Fruit fly (Drosophila melanogaster): Measurements from ENCODE around the gene Hsp23.

Gene Hsp23

dm6 chr3L:9377198-9378035 lies 4.3 kb upstream of the Hsp23 start, which contains the start of gene Hsp26 (continued):
- TF ChIP-seq CG3726 (GFP tag; IDR thresholded peaks at IDR 0.05): 0 out of 3 replicates have a peak, but pooled peaks have one; percentile 47
- TF ChIP-seq kah (GFP tag; optimal IDR thresholded peaks at IDR 0.05): peak; percentile 63
- TF ChIP-seq CG8290 (GFP tag; optimal IDR thresholded peaks at IDR 0.05): peak; percentile 72
- TF ChIP-seq CG8290 (tag; optimal IDR thresholded peaks at IDR 0.05): peak in 1 of 2 experiments; percentile 24
- peak; percentile 12 for TF ChIP-seq CG15696 (tag; optimal IDR thresholded peaks at IDR 0.05)
- peak; percentile 86 for TF ChIP-seq Fer1 (GFP tag; optimal IDR thresholded peaks at IDR 0.05)
- TF ChIP-seq bab2 (GFP tag; optimal IDR thresholded peaks at IDR 0.05): peak; percentile 83
- TF ChIP-seq CHES-1-like (GFP tag; optimal IDR thresholded peaks at IDR 0.05): peak; percentile 81
- peak; percentile 83 for TF ChIP-seq ap (GFP tag; IDR thresholded peaks at IDR 0.05)
- peak; percentile 64 for TF ChIP-seq CG13123 (GFP tag; optimal IDR thresholded peaks at IDR 0.05)
- peak; percentile 84 for TF ChIP-seq crc (GFP tag; optimal IDR thresholded peaks at IDR 0.05)
- TF ChIP-seq CG30020 (tag; optimal IDR thresholded peaks at IDR 0.05): peak; percentile 46
- peak; percentile 56 for TF ChIP-seq CG10654 (GFP tag; optimal IDR thresholded peaks at IDR 0.05)
- peak; percentile 96 for TF ChIP-seq Drgx (GFP tag; IDR thresholded peaks at IDR 0.05)
- TF ChIP-seq Deaf1 (tag; optimal IDR thresholded peaks at IDR 0.05): peak; percentile 71
- peak; percentile 86 for TF ChIP-seq CG32767 (GFP tag; IDR thresholded peaks at IDR 0.05)
- TF ChIP-seq CG7372 (GFP tag; IDR thresholded peaks at IDR 0.05): 0 out of 2 replicates have a peak, but pooled peaks have one; percentile 35
- peak; percentile 77 for TF ChIP-seq CG12942 (GFP tag; optimal IDR thresholded peaks at IDR 0.05)
- no peak for TF ChIP-seq CG7271 (tag; optimal IDR thresholded peaks at IDR 0.05)
- peak; percentile 84 for TF ChIP-seq CG11504 (tag; optimal IDR thresholded peaks at IDR 0.05)
- peak; percentile 86 for TF ChIP-seq Antp (GFP tag; optimal IDR thresholded peaks at IDR 0.05)
- peak; percentile 77 for TF ChIP-seq CG13296 (GFP tag; optimal IDR thresholded peaks at IDR 0.05)
- peak; percentile 94 for TF ChIP-seq chm (GFP tag; IDR thresholded peaks at IDR 0.05)
- TF ChIP-seq CG6272 (GFP tag; IDR thresholded peaks at IDR 0.05): peak; percentile 55; the same call in 1 of the 2 replicates
- peak; percentile 62 for TF ChIP-seq CG12769 (tag; optimal IDR thresholded peaks at IDR 0.05)
- peak; percentile 83; the same call in 2 of the 3 replicates for TF ChIP-seq gce (GFP tag; IDR thresholded peaks at IDR 0.05)
- TF ChIP-seq slou (GFP tag; optimal IDR thresholded peaks at IDR 0.05): peak; percentile 62
- peak; percentile 62 for TF ChIP-seq tx (GFP tag; optimal IDR thresholded peaks at IDR 0.05)
- no peak for TF ChIP-seq pan (optimal IDR thresholded peaks at IDR 0.05)
- peak in 1 of 2 experiments; percentile 89 for TF ChIP-seq pan (GFP tag; optimal IDR thresholded peaks at IDR 0.05 in 1 of 2, IDR thresholded peaks at IDR 0.05 in 1 of 2)
- peak; percentile 45 for TF ChIP-seq tup (GFP tag; optimal IDR thresholded peaks at IDR 0.05)
- TF ChIP-seq Sry-δ (GFP tag; optimal IDR thresholded peaks at IDR 0.05): peak; percentile 24
- peak; percentile 87 for TF ChIP-seq CG13424 (tag; optimal IDR thresholded peaks at IDR 0.05)
- TF ChIP-seq Poxn (GFP tag; IDR thresholded peaks at IDR 0.05): no peak
- TF ChIP-seq gfzf (GFP tag; optimal IDR thresholded peaks at IDR 0.05): no peak
- TF ChIP-seq gem (tag; optimal IDR thresholded peaks at IDR 0.05): peak; percentile 92
- peak; percentile 75 for TF ChIP-seq Awh (GFP tag; IDR thresholded peaks at IDR 0.05)
- peak; percentile 90 for TF ChIP-seq Side (GFP tag; optimal IDR thresholded peaks at IDR 0.05)
- TF ChIP-seq cwo (GFP tag; optimal IDR thresholded peaks at IDR 0.05): peak; percentile 75
- peak in 1 of 3 experiments; percentile 76 for TF ChIP-seq lola (GFP tag; optimal IDR thresholded peaks at IDR 0.05)
- 0 out of 2 replicates have a peak, but pooled peaks have one; percentile 22 for TF ChIP-seq CG4404 (GFP tag; IDR thresholded peaks at IDR 0.05)
- TF ChIP-seq ewg (GFP tag; optimal IDR thresholded peaks at IDR 0.05): peak; percentile 93
- TF ChIP-seq CG11723 (GFP tag; optimal IDR thresholded peaks at IDR 0.05): peak; percentile 59
- no peak for TF ChIP-seq ab (GFP tag; optimal IDR thresholded peaks at IDR 0.05)
- peak; percentile 24; the same call in 1 of the 2 replicates for TF ChIP-seq CG10321 (GFP tag; IDR thresholded peaks at IDR 0.05)
- TF ChIP-seq lmd (GFP tag; IDR thresholded peaks at IDR 0.05): peak; percentile 77
- TF ChIP-seq vfl (GFP tag; optimal IDR thresholded peaks at IDR 0.05): peak; percentile 70
- peak; percentile 54; the same call in 1 of the 3 replicates for TF ChIP-seq C15 (GFP tag; IDR thresholded peaks at IDR 0.05)
- TF ChIP-seq D19A (tag; optimal IDR thresholded peaks at IDR 0.05): peak; percentile 77

Measured in whole organism, embryonic.